Fruit fly (Drosophila melanogaster) whole organism, embryonic: ENCODE measurements around the gene CG6927.

Experiments
- CG16863 ChIP-seq: fragments of 200-800 bp; sonication (Bioruptor generic); optimal IDR thresholded peaks from 3 replicates; lab custom pipeline; 2016; ENCODE audit warnings: missing biosample characterization, missing genetic modification characterization
- dimm ChIP-seq: fragments of 200-800 bp; sonication (Bioruptor generic); IDR thresholded peaks from 2 replicates; pipeline ENCODE4 v1.3.6; 2022; ENCODE audit warnings: missing biosample characterization, missing genetic modification characterization
- ems ChIP-seq: fragments of 200-800 bp; sonication (Bioruptor generic); optimal IDR thresholded peaks from 3 replicates; lab custom pipeline; 2016; ENCODE audit warnings: missing biosample characterization, missing genetic modification characterization
- ewg ChIP-seq: fragments of 200-800 bp; sonication (Bioruptor generic); optimal IDR thresholded peaks from 3 replicates; lab custom pipeline; 2017; ENCODE audit warnings: mild to moderate bottlenecking, missing biosample characterization, missing genetic modification reagents, missing genetic modification characterization
- insv ChIP-seq, 2 experiments: fragments of 200-800 bp; sonication (Bioruptor generic); optimal IDR thresholded peaks; 3 replicates each; lab custom pipeline; 2016 to 2018; ENCODE audit warnings: missing biosample characterization in 2 of 2, missing genetic modification characterization in 2 of 2
- tgo ChIP-seq: fragments of 200-800 bp; sonication (Bioruptor generic); IDR thresholded peaks from 3 replicates; pipeline ENCODE4 v1.3.6; 2022; ENCODE audit warnings: missing biosample characterization, missing genetic modification characterization

dm6 chrX:4860266-4860665 is 46.4 kb upstream of the CG6927 start:
- TF ChIP-seq ems (GFP tag; lab: Kevin White, UChicago) (no peak), insv (GFP tag; optimal IDR thresholded peaks at IDR 0.05; lab: Kevin White, UChicago) (no peak), CG16863 (GFP tag; lab: Kevin White, UChicago) (no peak), dimm (no peak), tgo (no peak), ewg (GFP tag; lab: Kevin White, UChicago) (no peak)
